Worm (Caenorhabditis elegans): Measurements from ENCODE around the gene F10E7.2.

DNA sequence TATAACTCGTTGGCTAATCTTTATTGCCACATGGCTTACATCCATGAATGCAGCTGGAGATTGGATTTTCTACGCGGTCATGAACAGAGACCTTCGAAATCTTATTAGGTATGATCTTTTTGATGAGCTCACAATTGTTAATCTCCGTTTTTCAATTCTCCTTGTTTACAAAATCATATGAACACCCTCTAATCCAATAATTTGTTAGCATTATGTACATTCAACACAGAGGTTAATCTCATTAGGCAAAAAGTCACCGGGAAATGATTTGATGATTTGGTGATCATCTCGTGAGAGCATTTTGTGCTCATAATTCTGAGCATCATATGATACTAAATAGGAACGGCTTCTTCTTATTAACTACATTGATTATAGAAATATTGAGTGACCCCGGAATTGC is 24.2 kb downstream of the F10E7.2 start:
- no peak for TF ChIP-seq W03F9.2 (tag; optimal IDR thresholded peaks at IDR 0.05)
- no peak for TF ChIP-seq him-1 (tag; optimal IDR thresholded peaks at IDR 0.05)

Data from whole organism, L4/young adult.